Fruit fly (Drosophila melanogaster): ENCODE data around the gene CG32576.
A peak's percentile ranks its signal among the peaks of the same experiment; 100 is the strongest.

CG32576 gene

dm6 chrX:16319558-16319924 is 31.2 kb upstream of the CG32576 start:
- TF ChIP-seq CG5204 (GFP tag; optimal IDR thresholded peaks at IDR 0.05), result no peak
- no peak for TF ChIP-seq cic (GFP tag; optimal IDR thresholded peaks at IDR 0.05)
- no peak for TF ChIP-seq CG7101 (tag; optimal IDR thresholded peaks at IDR 0.05)
- no peak for TF ChIP-seq Crg-1 (GFP tag; optimal IDR thresholded peaks at IDR 0.05)
- no peak for TF ChIP-seq CG11617 (GFP tag; optimal IDR thresholded peaks at IDR 0.05)
- TF ChIP-seq tj (GFP tag; optimal IDR thresholded peaks at IDR 0.05), result no peak
- peak in 1 of 2 experiments; percentile 56 for TF ChIP-seq cnc (optimal IDR thresholded peaks at IDR 0.05)
- no peak for TF ChIP-seq Hr96 (GFP tag; optimal IDR thresholded peaks at IDR 0.05)
- no peak for TF ChIP-seq Mnt (GFP tag; optimal IDR thresholded peaks at IDR 0.05)
- TF ChIP-seq kay (GFP tag; ENCODE audit: borderline replicate concordance), result peak; percentile 86
- TF ChIP-seq toe (GFP tag; optimal IDR thresholded peaks at IDR 0.05), result no peak
- TF ChIP-seq CG7045 (GFP tag; optimal IDR thresholded peaks at IDR 0.05), result no peak
- no peak for TF ChIP-seq CG12768 (GFP tag; optimal IDR thresholded peaks at IDR 0.05)
- TF ChIP-seq CG1620 (GFP tag; optimal IDR thresholded peaks at IDR 0.05), result no peak

dm6 chrX:16318858-16319557 is 30.7 kb upstream of the CG32576 start:
- TF ChIP-seq Hr96 (GFP tag; optimal IDR thresholded peaks at IDR 0.05), result no peak
- no peak for TF ChIP-seq CG14711 (tag; optimal IDR thresholded peaks at IDR 0.05)
- TF ChIP-seq CG33017 (tag; optimal IDR thresholded peaks at IDR 0.05), result no peak
- peak; percentile 65 for TF ChIP-seq tj (GFP tag; optimal IDR thresholded peaks at IDR 0.05)
- TF ChIP-seq CG1620 (GFP tag; optimal IDR thresholded peaks at IDR 0.05), result no peak
- TF ChIP-seq pad (GFP tag; optimal IDR thresholded peaks at IDR 0.05), result peak; percentile 37
- peak; percentile 27 for TF ChIP-seq Crg-1 (GFP tag; optimal IDR thresholded peaks at IDR 0.05)
- TF ChIP-seq Clk (GFP tag; optimal IDR thresholded peaks at IDR 0.05), result no peak
- TF ChIP-seq ovo (GFP tag; optimal IDR thresholded peaks at IDR 0.05), result peak; percentile 85
- no peak for TF ChIP-seq kay (GFP tag; ENCODE audit: borderline replicate concordance)
- peak; percentile 94 for TF ChIP-seq Mnt (GFP tag; optimal IDR thresholded peaks at IDR 0.05)
- peak; percentile 28 for TF ChIP-seq CG7101 (tag; optimal IDR thresholded peaks at IDR 0.05)
- TF ChIP-seq cic (GFP tag; optimal IDR thresholded peaks at IDR 0.05), result peak; percentile 78

dm6 chrX:16313078-16313875 is 24.9 kb upstream of the CG32576 start, which contains the start of the genes CG9915 and SWIP:
CG9915 (minus strand) TSS chrX:16313138.
SWIP (plus strand) TSS chrX:16313709.
- TF ChIP-seq bab1 (GFP tag; optimal IDR thresholded peaks at IDR 0.05) (peak; percentile 79), CG5204 (GFP tag; optimal IDR thresholded peaks at IDR 0.05) (no peak), CG7101 (tag; optimal IDR thresholded peaks at IDR 0.05) (peak; percentile 1), CG11617 (GFP tag; optimal IDR thresholded peaks at IDR 0.05) (peak; percentile 43), pad (GFP tag; optimal IDR thresholded peaks at IDR 0.05) (peak; percentile 5), CG33017 (tag; optimal IDR thresholded peaks at IDR 0.05) (no peak), tj (GFP tag; optimal IDR thresholded peaks at IDR 0.05) (peak; percentile 31), kay (GFP tag; ENCODE audit: borderline replicate concordance) (peak; percentile 55), CG14711 (tag; optimal IDR thresholded peaks at IDR 0.05) (peak; percentile 14), CG1620 (GFP tag; optimal IDR thresholded peaks at IDR 0.05) (no peak), Crg-1 (GFP tag; optimal IDR thresholded peaks at IDR 0.05) (peak; percentile 4), Hr96 (GFP tag; optimal IDR thresholded peaks at IDR 0.05) (no peak), CG12768 (GFP tag; optimal IDR thresholded peaks at IDR 0.05) (no peak), Mnt (GFP tag; optimal IDR thresholded peaks at IDR 0.05) (no peak)

- no peak for TF ChIP-seq Crg-1 (GFP tag; optimal IDR thresholded peaks at IDR 0.05)
- no peak for TF ChIP-seq CG5204 (GFP tag; optimal IDR thresholded peaks at IDR 0.05)
- no peak for TF ChIP-seq CG11617 (GFP tag; optimal IDR thresholded peaks at IDR 0.05)
- no peak for TF ChIP-seq CG14711 (tag; optimal IDR thresholded peaks at IDR 0.05)
- TF ChIP-seq cic (GFP tag; optimal IDR thresholded peaks at IDR 0.05), result no peak
- TF ChIP-seq Clk (GFP tag; optimal IDR thresholded peaks at IDR 0.05), result no peak
- TF ChIP-seq kay (GFP tag; ENCODE audit: borderline replicate concordance), result no peak
- TF ChIP-seq Mnt (GFP tag; optimal IDR thresholded peaks at IDR 0.05), result no peak
- no peak for TF ChIP-seq cnc (optimal IDR thresholded peaks at IDR 0.05)
- TF ChIP-seq toe (GFP tag; optimal IDR thresholded peaks at IDR 0.05), result no peak
- TF ChIP-seq pad (GFP tag; optimal IDR thresholded peaks at IDR 0.05), result no peak
- no peak for TF ChIP-seq CG7101 (tag; optimal IDR thresholded peaks at IDR 0.05)
- no peak for TF ChIP-seq tj (GFP tag; optimal IDR thresholded peaks at IDR 0.05)
- TF ChIP-seq ovo (GFP tag; optimal IDR thresholded peaks at IDR 0.05), result no peak
- no peak for TF ChIP-seq CG1620 (GFP tag; optimal IDR thresholded peaks at IDR 0.05)
- TF ChIP-seq CG7045 (GFP tag; optimal IDR thresholded peaks at IDR 0.05), result no peak
- TF ChIP-seq CG33017 (tag; optimal IDR thresholded peaks at IDR 0.05), result no peak
Measured at dm6 chrX:16309764-16310163, 21.4 kb upstream of the CG32576 start.

dm6 chrX:16308953-16309352 is 20.6 kb upstream of the CG32576 start:
- peak; percentile 87 for TF ChIP-seq kay (GFP tag; ENCODE audit: borderline replicate concordance)
- TF ChIP-seq cnc (optimal IDR thresholded peaks at IDR 0.05), result no peak
- TF ChIP-seq tj (GFP tag; optimal IDR thresholded peaks at IDR 0.05), result peak; percentile 47
- no peak for TF ChIP-seq toe (GFP tag; optimal IDR thresholded peaks at IDR 0.05)
- TF ChIP-seq cic (GFP tag; optimal IDR thresholded peaks at IDR 0.05), result peak; percentile 71
- TF ChIP-seq bab1 (GFP tag; optimal IDR thresholded peaks at IDR 0.05), result no peak
- no peak for TF ChIP-seq CG7045 (GFP tag; optimal IDR thresholded peaks at IDR 0.05)
